Worm (Caenorhabditis elegans) whole organism, L4 larva: ENCODE data around the gene gur-5.

ENCODE experiments used
- D1046.2 ChIP-seq: fragments of 200-800 bp; sonication (Bioruptor generic); IDR thresholded peaks from 2 replicates; pipeline ENCODE4 v1.3.6; 2022; ENCODE audit warnings: missing genetic modification characterization, missing compliant biosample characterization
- F26F4.8 ChIP-seq: fragments of 200-800 bp; sonication (Bioruptor generic); conservative IDR thresholded peaks from 2 replicates; pipeline ENCODE4 v1.3.6; 2022; ENCODE audit warnings: missing genetic modification characterization, missing compliant biosample characterization
- F44E2.7 ChIP-seq: fragments of 200-800 bp; sonication (Bioruptor generic); IDR thresholded peaks from 2 replicates; pipeline ENCODE4 v2.1.2; 2022; ENCODE audit warnings: missing genetic modification characterization, missing compliant biosample characterization
- F49E8.2 ChIP-seq: sonication (generic microtip); optimal IDR thresholded peaks from 2 replicates; lab custom pipeline; 2016; ENCODE audit warnings: missing compliant biosample characterization, mild to moderate bottlenecking, missing genetic modification characterization, borderline replicate concordance
- Y105C5A.15 ChIP-seq: fragments of 200-800 bp; sonication (Bioruptor generic); IDR thresholded peaks from 2 replicates; pipeline ENCODE4 v1.3.6; 2022; ENCODE audit warnings: missing genetic modification characterization, missing compliant biosample characterization
- Y5F2A.4 ChIP-seq: fragments of 200-800 bp; sonication (Bioruptor generic); optimal IDR thresholded peaks from 2 replicates; lab custom pipeline; 2018; ENCODE audit warnings: mild to moderate bottlenecking, missing genetic modification characterization, missing compliant biosample characterization
- Y75B8A.6 ChIP-seq: fragments of 200-800 bp; sonication (Bioruptor generic); IDR thresholded peaks from 2 replicates; pipeline ENCODE4 v1.3.6; 2022; ENCODE audit warnings: missing genetic modification reagents, missing genetic modification characterization, missing compliant biosample characterization
- ZK546.5 ChIP-seq, 2 experiments: sonication (generic microtip); optimal IDR thresholded peaks; 2 replicates each; lab custom pipeline; 2017; ENCODE audit warnings: missing biosample characterization in 2 of 2, missing genetic modification characterization in 2 of 2
- aha-1 ChIP-seq: fragments of 150-350 bp; peaks from one replicate; lab custom pipeline; 2014; ENCODE audit warnings: missing biosample characterization, missing genetic modification characterization
- attf-4 ChIP-seq: sonication (generic microtip); optimal IDR thresholded peaks from 3 replicates; lab custom pipeline; 2017; ENCODE audit warnings: missing biosample characterization, missing genetic modification characterization
- ceh-20 ChIP-seq: fragments of 200-800 bp; sonication (Bioruptor generic); IDR thresholded peaks from 2 replicates; pipeline ENCODE4 v1.3.6; 2022; ENCODE audit warnings: missing genetic modification reagents, missing genetic modification characterization, missing compliant biosample characterization
- ceh-28 ChIP-seq: fragments of 150-350 bp; optimal IDR thresholded peaks from 2 replicates; lab custom pipeline; 2014; ENCODE audit warnings: missing biosample characterization, missing genetic modification reagents, missing genetic modification characterization
- ceh-32 ChIP-seq: sonication (generic microtip); optimal IDR thresholded peaks from 2 replicates; lab custom pipeline; 2016; ENCODE audit warnings: mild to moderate bottlenecking, missing genetic modification characterization, missing compliant biosample characterization; ENCODE audit not compliant: poor library complexity
- ces-1 ChIP-seq: fragments of 150-350 bp; sonication (generic microtip); optimal IDR thresholded peaks from 4 replicates; lab custom pipeline; 2014; ENCODE audit warnings: missing biosample characterization, missing genetic modification reagents, missing genetic modification characterization
- cey-2 ChIP-seq: sonication (generic microtip); optimal IDR thresholded peaks from 3 replicates; lab custom pipeline; 2017; ENCODE audit warnings: missing genetic modification characterization, mild to moderate bottlenecking, missing compliant biosample characterization, antibody characterized with exemption, borderline replicate concordance; ENCODE audit not compliant: insufficient read depth
- dmd-6 ChIP-seq: fragments of 200-800 bp; sonication (Bioruptor generic); IDR thresholded peaks from 2 replicates; pipeline ENCODE4 v1.3.6; 2022; ENCODE audit warnings: missing genetic modification reagents, missing genetic modification characterization, missing compliant biosample characterization
- dpl-1 ChIP-seq: fragments of 150-350 bp; optimal IDR thresholded peaks from 2 replicates; lab custom pipeline; 2014; ENCODE audit warnings: missing biosample characterization, missing genetic modification reagents, missing genetic modification characterization
- egl-27 ChIP-seq: sonication (generic microtip); optimal IDR thresholded peaks from 3 replicates; lab custom pipeline; 2017; ENCODE audit warnings: missing biosample characterization, missing genetic modification reagents, missing genetic modification characterization
- fos-1 ChIP-seq: fragments of 150-350 bp; optimal IDR thresholded peaks from 2 replicates; lab custom pipeline; 2014; ENCODE audit warnings: missing biosample characterization, missing genetic modification characterization
- jun-1 ChIP-seq: fragments of 150-350 bp; optimal IDR thresholded peaks from 2 replicates; lab custom pipeline; 2014; ENCODE audit warnings: missing biosample characterization, missing genetic modification reagents, missing genetic modification characterization
- lim-7 ChIP-seq: fragments of 200-800 bp; sonication (Bioruptor generic); IDR thresholded peaks from 2 replicates; pipeline ENCODE4 v1.3.6; 2022; ENCODE audit warnings: missing genetic modification characterization, missing compliant biosample characterization
- lin-1 ChIP-seq: fragments of 200-800 bp; sonication (Bioruptor generic); IDR thresholded peaks from 2 replicates; pipeline ENCODE4 v1.3.6; 2022; ENCODE audit warnings: missing genetic modification reagents, missing genetic modification characterization, missing compliant biosample characterization
- lin-38 ChIP-seq: fragments of 200-800 bp; sonication (Bioruptor generic); IDR thresholded peaks from 2 replicates; pipeline ENCODE4 v1.3.6; 2022; ENCODE audit warnings: missing genetic modification reagents, missing genetic modification characterization, missing compliant biosample characterization
- lin-39 ChIP-seq: fragments of 150-350 bp; optimal IDR thresholded peaks from 2 replicates; lab custom pipeline; 2014; ENCODE audit warnings: missing biosample characterization, missing genetic modification reagents, missing genetic modification characterization
- lir-3 ChIP-seq: sonication (generic microtip); optimal IDR thresholded peaks from 2 replicates; lab custom pipeline; 2016; ENCODE audit warnings: mild to moderate bottlenecking, missing genetic modification characterization, missing compliant biosample characterization
- lsy-2 ChIP-seq, 2 experiments: fragments of 150-350 bp in 1 of 2; sonication (generic microtip) in 1 of 2; optimal IDR thresholded peaks; 2 replicates each; lab custom pipeline; 2014 to 2017; ENCODE audit warnings: missing biosample characterization in 2 of 2, missing genetic modification characterization in 2 of 2
- madf-5 ChIP-seq, 2 experiments: fragments of 200-800 bp; sonication (Bioruptor generic); IDR thresholded peaks; 2 replicates each; pipeline ENCODE4 v1.3.6; 2022; ENCODE audit warnings: missing compliant biosample characterization in 2 of 2, missing genetic modification characterization in 2 of 2
- madf-9 ChIP-seq: fragments of 200-800 bp; sonication (Bioruptor generic); conservative IDR thresholded peaks from 2 replicates; pipeline ENCODE4 v1.3.6; 2022; ENCODE audit warnings: missing genetic modification reagents, missing genetic modification characterization, missing compliant biosample characterization
- mep-1 ChIP-seq: fragments of 150-350 bp; sonication (generic microtip); optimal IDR thresholded peaks from 3 replicates; lab custom pipeline; 2014; ENCODE audit warnings: missing biosample characterization, missing genetic modification characterization
- mxl-2 ChIP-seq: fragments of 200-800 bp; sonication (Bioruptor generic); conservative IDR thresholded peaks from 2 replicates; pipeline ENCODE4 v1.3.6; 2022; ENCODE audit warnings: missing genetic modification reagents, missing genetic modification characterization, missing compliant biosample characterization
- mxl-3 ChIP-seq: fragments of 200-800 bp; sonication (Bioruptor generic); optimal IDR thresholded peaks from 2 replicates; lab custom pipeline; 2018; ENCODE audit warnings: mild to moderate bottlenecking, missing genetic modification characterization, missing compliant biosample characterization
- nhr-41 ChIP-seq: fragments of 200-800 bp; sonication (Bioruptor generic); IDR thresholded peaks from 2 replicates; pipeline ENCODE4 v1.3.6; 2022; ENCODE audit warnings: missing genetic modification reagents, missing genetic modification characterization, missing compliant biosample characterization
- nhr-42 ChIP-seq: fragments of 200-800 bp; sonication (Bioruptor generic); IDR thresholded peaks from 2 replicates; pipeline ENCODE4 v1.3.6; 2022; ENCODE audit warnings: missing genetic modification characterization, missing compliant biosample characterization
- nhr-6 ChIP-seq: fragments of 150-350 bp; optimal IDR thresholded peaks from 2 replicates; lab custom pipeline; 2014; ENCODE audit warnings: missing biosample characterization, missing genetic modification characterization
- nhr-77 ChIP-seq: fragments of 150-350 bp; optimal IDR thresholded peaks from 2 replicates; lab custom pipeline; 2014; ENCODE audit warnings: missing biosample characterization, missing genetic modification characterization
- pha-4 ChIP-seq, 2 experiments: fragments of 150-350 bp in 1 of 2; fragments of 200-800 bp in 1 of 2; sonication (Bioruptor generic) in 1 of 2; IDR thresholded peaks in 1 of 2; optimal IDR thresholded peaks in 1 of 2; 2 replicates each; pipeline versions ENCODE4 v1.3.6 to Lab custom; 2014 to 2022; ENCODE audit warnings: missing genetic modification characterization in 2 of 2, missing genetic modification reagents in 2 of 2, missing biosample characterization in 1 of 2, missing compliant biosample characterization in 1 of 2
- php-3 ChIP-seq: fragments of 200-800 bp; sonication (Bioruptor generic); IDR thresholded peaks from 2 replicates; pipeline ENCODE4 v1.3.6; 2022; ENCODE audit warnings: missing genetic modification reagents, missing genetic modification characterization, missing compliant biosample characterization
- saeg-2 ChIP-seq: fragments of 200-800 bp; sonication (Bioruptor generic); IDR thresholded peaks from 2 replicates; pipeline ENCODE4 v1.3.6; 2022; ENCODE audit warnings: missing genetic modification reagents, missing genetic modification characterization, missing compliant biosample characterization
- spr-1 ChIP-seq: sonication (generic microtip); optimal IDR thresholded peaks from 2 replicates; lab custom pipeline; 2016; ENCODE audit warnings: mild to moderate bottlenecking, missing genetic modification characterization, missing compliant biosample characterization
- spr-3 ChIP-seq: fragments of 200-800 bp; sonication (Bioruptor generic); optimal IDR thresholded peaks from 2 replicates; lab custom pipeline; 2018; ENCODE audit warnings: mild to moderate bottlenecking, missing genetic modification characterization, missing compliant biosample characterization
- tag-97 ChIP-seq: fragments of 200-800 bp; sonication (Bioruptor generic); IDR thresholded peaks from 2 replicates; pipeline ENCODE4 v1.3.6; 2022; ENCODE audit warnings: missing genetic modification characterization, missing compliant biosample characterization
- tra-1 ChIP-seq: fragments of 200-800 bp; sonication (Bioruptor generic); IDR thresholded peaks from 2 replicates; pipeline ENCODE4 v1.3.6; 2022; ENCODE audit warnings: missing genetic modification reagents, missing genetic modification characterization, missing compliant biosample characterization
- unc-130 ChIP-seq: sonication (generic microtip); optimal IDR thresholded peaks from 2 replicates; lab custom pipeline; 2016; ENCODE audit warnings: missing genetic modification reagents, missing genetic modification characterization, missing compliant biosample characterization
- unc-39 ChIP-seq: sonication (generic microtip); optimal IDR thresholded peaks from 2 replicates; lab custom pipeline; 2017; ENCODE audit warnings: missing biosample characterization, missing genetic modification characterization
- vab-7 ChIP-seq: fragments of 200-800 bp; sonication (Bioruptor generic); IDR thresholded peaks from 2 replicates; pipeline ENCODE4 v1.3.6; 2022; ENCODE audit warnings: missing genetic modification reagents, missing genetic modification characterization, missing compliant biosample characterization
- zag-1 ChIP-seq: fragments of 150-350 bp; optimal IDR thresholded peaks from 2 replicates; lab custom pipeline; 2014; ENCODE audit warnings: missing biosample characterization, missing genetic modification characterization
- zfp-2 ChIP-seq: sonication (generic microtip); optimal IDR thresholded peaks from 2 replicates; lab custom pipeline; 2016; ENCODE audit warnings: mild to moderate bottlenecking, missing genetic modification characterization, missing compliant biosample characterization
- zip-2 ChIP-seq: fragments of 150-350 bp; optimal IDR thresholded peaks from 2 replicates; lab custom pipeline; 2014; ENCODE audit warnings: missing biosample characterization, missing genetic modification characterization
- ztf-11 ChIP-seq: fragments of 150-350 bp; optimal IDR thresholded peaks from 2 replicates; lab custom pipeline; 2014; ENCODE audit warnings: missing biosample characterization, missing genetic modification characterization

gur-5 gene

DNA sequence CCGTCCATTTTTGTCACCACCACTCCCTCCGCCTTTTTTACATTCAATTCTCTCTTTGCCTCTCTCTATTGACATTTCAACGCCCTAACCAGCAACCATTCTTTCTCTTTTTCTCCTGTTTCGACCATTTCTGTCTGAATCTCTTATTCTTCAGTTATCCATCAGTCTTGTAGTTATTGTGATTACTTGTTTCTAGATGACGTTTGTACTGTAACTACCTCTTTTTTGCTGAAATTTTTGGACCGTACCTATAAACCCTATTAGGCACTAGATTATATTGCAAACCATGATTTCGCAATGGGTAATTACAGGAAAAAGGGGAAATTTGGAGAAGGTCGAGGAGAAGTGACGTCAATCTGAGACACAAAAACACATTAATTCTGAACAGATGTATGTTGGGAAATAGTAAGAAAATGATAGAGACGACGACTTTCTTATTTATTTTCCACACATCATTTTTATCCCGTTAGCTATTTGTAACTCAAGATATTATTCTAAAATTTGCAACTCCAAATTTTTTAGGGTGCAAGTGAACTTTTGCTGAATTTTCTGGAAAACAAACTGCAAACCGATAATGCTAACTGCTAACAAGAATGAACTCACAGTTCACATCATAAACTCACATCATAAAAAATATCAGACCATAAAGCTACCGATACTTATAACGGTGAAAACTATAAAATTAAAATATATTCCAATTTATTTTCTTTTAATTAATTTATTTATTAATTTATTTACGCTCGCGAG, 35.2 kb downstream of the gur-5 start (continued):
- TF ChIP-seq egl-27 (tag; lab: Kevin White, UChicago) (no peak), ZK546.5 (tag; optimal IDR thresholded peaks at IDR 0.05; lab: Kevin White, UChicago) (no peak), nhr-41 (GFP tag; lab: Robert Waterston, UW) (no peak), nhr-6 (tag; lab: Kevin White, UChicago) (no peak), mxl-3 (GFP tag; lab: Kevin White, UChicago) (peak; percentile 6), tag-97 (GFP tag; lab: Robert Waterston, UW) (no peak), F44E2.7 (GFP tag; lab: Robert Waterston, UW) (no peak), dmd-6 (GFP tag; lab: Robert Waterston, UW) (peak; percentile 62; the same call in 1 of the 2 replicates), ces-1 (GFP tag; lab: Kevin White, UChicago) (no peak), attf-4 (tag; lab: Kevin White, UChicago) (no peak), ceh-20 (no peak), spr-1 (tag; lab: Kevin White, UChicago) (no peak), madf-9 (no peak), lsy-2 (tag; optimal IDR thresholded peaks at IDR 0.05; lab: Kevin White, UChicago) (no peak), jun-1 (tag; lab: Kevin White, UChicago) (no peak), Y105C5A.15 (no peak), aha-1 (peak; percentile 52), F49E8.2 (tag; lab: Kevin White, UChicago) (no peak), pha-4 (GFP tag; IDR thresholded peaks at IDR 0.05; lab: Robert Waterston, UW) (no peak), pha-4 (tag; optimal IDR thresholded peaks at IDR 0.05; lab: Kevin White, UChicago) (peak; percentile 81), ceh-28 (tag; lab: Kevin White, UChicago) (no peak), mxl-2 (GFP tag; lab: Robert Waterston, UW) (no peak), lir-3 (tag; lab: Kevin White, UChicago) (no peak), zip-2 (tag; lab: Kevin White, UChicago) (no peak), madf-5 (GFP tag; IDR thresholded peaks at IDR 0.05; lab: Robert Waterston, UW) (no peak), unc-39 (tag; lab: Kevin White, UChicago) (no peak), dpl-1 (GFP tag; lab: Kevin White, UChicago) (no peak), php-3 (no peak), vab-7 (GFP tag; lab: Robert Waterston, UW) (no peak), nhr-77 (tag; lab: Kevin White, UChicago) (peak; percentile 99), cey-2 (tag; lab: Kevin White, UChicago) (peak; percentile 34)
- TF ChIP-seq, all 104 proteins: peak for 16

DNA sequence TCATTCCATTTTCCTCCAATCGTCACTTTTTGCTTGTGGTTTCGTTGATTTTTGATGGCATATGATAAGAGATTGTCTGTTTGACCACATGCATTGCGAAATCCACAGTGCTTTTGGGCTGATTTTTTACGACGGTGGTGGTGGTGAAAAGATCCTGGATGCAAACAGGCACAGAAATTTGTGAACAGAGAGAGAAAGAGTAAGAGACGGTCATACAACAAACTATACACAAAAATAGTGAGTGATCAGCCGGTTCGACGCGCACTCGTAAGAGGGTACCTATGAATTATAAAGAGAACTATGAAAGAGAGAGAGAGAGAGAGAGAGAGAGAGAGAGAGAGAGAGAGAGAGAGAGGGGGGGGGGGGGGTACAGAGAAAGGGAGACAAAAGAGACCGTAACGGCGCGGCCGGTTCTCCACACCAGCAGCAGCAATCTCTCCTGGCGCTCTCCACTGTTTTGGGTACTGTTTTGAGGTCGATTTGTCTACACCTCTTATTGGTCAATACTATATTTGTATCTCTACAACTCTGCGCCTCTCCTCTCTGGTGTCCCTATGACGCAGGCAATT, 36.7 kb downstream of the gur-5 start:
- TF ChIP-seq ztf-11 (tag; lab: Kevin White, UChicago) = no peak
- TF ChIP-seq F26F4.8 (GFP tag; lab: Robert Waterston, UW) = no peak
- peak; percentile 69 for TF ChIP-seq mep-1 (tag; lab: Kevin White, UChicago)
- TF ChIP-seq lin-38 = no peak
- no peak for TF ChIP-seq lin-39 (tag; lab: Kevin White, UChicago)
- TF ChIP-seq php-3 = peak; percentile 63; the same call in 1 of the 2 replicates
- TF ChIP-seq nhr-42 (GFP tag; lab: Robert Waterston, UW) = 0 out of 2 replicates have a peak, but pooled peaks have one; percentile 15
- TF ChIP-seq saeg-2 (GFP tag; lab: Robert Waterston, UW) = no peak
- no peak for TF ChIP-seq D1046.2 (GFP tag; lab: Robert Waterston, UW)
- no peak for TF ChIP-seq Y5F2A.4 (GFP tag; lab: Kevin White, UChicago)
- no peak for TF ChIP-seq tag-97 (GFP tag; lab: Robert Waterston, UW)
- TF ChIP-seq zfp-2 (tag; lab: Kevin White, UChicago) = no peak
- no peak for TF ChIP-seq Y75B8A.6 (GFP tag; lab: Robert Waterston, UW)
- TF ChIP-seq lin-1 (GFP tag; lab: Robert Waterston, UW) = no peak
- no peak for TF ChIP-seq unc-130 (GFP tag; lab: Kevin White, UChicago)
- TF ChIP-seq ceh-32 (tag; lab: Kevin White, UChicago) = no peak
- no peak for TF ChIP-seq tra-1 (GFP tag; lab: Robert Waterston, UW)
- no peak for TF ChIP-seq fos-1 (tag; lab: Kevin White, UChicago)
- no peak for TF ChIP-seq lim-7 (GFP tag; lab: Robert Waterston, UW)
- no peak for TF ChIP-seq zag-1 (tag; lab: Kevin White, UChicago)
- TF ChIP-seq mxl-3 (GFP tag; lab: Kevin White, UChicago) = peak; percentile 61
- TF ChIP-seq spr-3 (GFP tag; lab: Kevin White, UChicago) = peak; percentile 26
- TF ChIP-seq ceh-20 = 0 out of 2 replicates have a peak, but pooled peaks have one; percentile 33
